Fruit fly (Drosophila melanogaster): ENCODE data around the gene CG14132.

DNA sequence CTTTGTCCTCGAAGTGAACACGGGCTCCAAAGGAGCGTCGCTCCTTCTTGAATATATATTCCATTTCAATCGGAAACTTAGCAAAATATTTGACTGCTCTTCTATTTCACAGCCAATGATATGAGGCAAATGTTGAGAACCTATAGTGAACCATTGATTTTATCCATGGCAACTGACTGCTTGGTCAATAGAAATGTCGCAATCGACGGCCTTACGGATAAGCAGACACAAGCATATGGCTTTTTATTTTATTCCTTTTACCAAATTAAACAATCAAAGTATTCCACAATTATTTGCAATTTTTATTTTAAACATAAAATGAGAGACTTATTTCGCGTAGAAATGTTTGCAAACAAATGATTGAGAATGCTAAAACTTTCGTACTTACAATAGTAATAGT lies 15.9 kb downstream of the CG14132 start, which contains the start of gene Dnai2:
- TF ChIP-seq CG14711 (tag; optimal IDR thresholded peaks at IDR 0.05) (no peak), CG11617 (GFP tag; optimal IDR thresholded peaks at IDR 0.05) (no peak), CG7101 (tag; optimal IDR thresholded peaks at IDR 0.05) (no peak), Crg-1 (GFP tag; optimal IDR thresholded peaks at IDR 0.05) (no peak), CG5204 (GFP tag; optimal IDR thresholded peaks at IDR 0.05) (no peak), Clk (GFP tag; optimal IDR thresholded peaks at IDR 0.05) (no peak), cic (GFP tag; optimal IDR thresholded peaks at IDR 0.05) (no peak), cnc (optimal IDR thresholded peaks at IDR 0.05) (no peak), bab1 (GFP tag; optimal IDR thresholded peaks at IDR 0.05) (no peak), tj (GFP tag; optimal IDR thresholded peaks at IDR 0.05) (no peak)
